Fruit fly (Drosophila melanogaster) whole organism: Measurements from ENCODE around the gene CG14237.

Source experiments
- CG8478 ChIP-seq: fragments of >200 bp; optimal IDR thresholded peaks from 2 replicates; lab custom pipeline; 2018; ENCODE audit warnings: inconsistent platforms
- Dll ChIP-seq: fragments of >200 bp; optimal IDR thresholded peaks from 2 replicates; lab custom pipeline; 2017
- EcR ChIP-seq, 2 experiments: fragments of >200 bp; optimal IDR thresholded peaks; 2 replicates each; lab custom pipeline; 2017; ENCODE audit warnings: missing biosample characterization in 2 of 2, missing genetic modification characterization in 2 of 2, missing genetic modification reagents in 2 of 2
- pan ChIP-seq: fragments of >200 bp; optimal IDR thresholded peaks from 2 replicates; lab custom pipeline; 2017
- psq ChIP-seq: fragments of >200 bp; optimal IDR thresholded peaks from 2 replicates; lab custom pipeline; 2017
- usp ChIP-seq: fragments of >200 bp; optimal IDR thresholded peaks from 2 replicates; lab custom pipeline; 2017; ENCODE audit warnings: missing biosample characterization, missing genetic modification characterization, mixed read lengths

DNA sequence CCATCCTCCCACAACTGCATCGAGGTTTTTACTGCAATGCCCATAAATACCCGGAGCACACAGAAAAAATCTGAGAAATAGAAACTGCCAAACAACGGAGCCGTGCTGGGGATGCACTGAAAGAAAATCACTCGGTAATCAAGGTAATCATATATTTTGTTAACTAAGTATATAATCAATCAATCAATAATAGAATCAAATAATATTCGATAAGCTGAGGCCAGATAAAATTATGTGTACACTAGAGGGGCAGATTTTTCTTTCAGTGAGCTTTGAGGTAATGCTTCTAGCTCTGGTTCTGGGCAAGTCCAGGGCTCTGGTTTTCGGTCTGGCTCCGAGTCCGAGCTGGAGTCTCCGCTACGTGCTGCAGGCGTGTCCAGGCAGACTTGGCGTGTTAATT lies 21.4 kb downstream of the CG14237 start:
- TF ChIP-seq psq (no peak), CG8478 (no peak), usp (no peak), EcR (GFP tag; optimal IDR thresholded peaks at IDR 0.05; lab: Kevin White, UChicago) (no peak), pan (lab: Kevin White, UChicago) (no peak), Dll (lab: Kevin White, UChicago) (no peak)
